Fruit fly (Drosophila melanogaster) whole organism, embryonic: ENCODE data around the gene SREBP.

Source experiments
- Bgb ChIP-seq: fragments of 200-800 bp; sonication (Bioruptor generic); IDR thresholded peaks from 2 replicates; pipeline ENCODE4 v1.3.6; 2022; ENCODE audit warnings: missing biosample characterization, missing genetic modification characterization; ENCODE audit not compliant: partially characterized antibody
- CG10431 ChIP-seq: fragments of 200-800 bp; sonication (Bioruptor generic); optimal IDR thresholded peaks from 3 replicates; lab custom pipeline; 2018; ENCODE audit warnings: missing biosample characterization, mild to moderate bottlenecking, missing genetic modification characterization
- CG10565 ChIP-seq: fragments of 200-800 bp; sonication (Bioruptor generic); optimal IDR thresholded peaks from 3 replicates; lab custom pipeline; 2016; ENCODE audit warnings: missing biosample characterization, mild to moderate bottlenecking, missing genetic modification characterization
- CG12104 ChIP-seq: fragments of 200-800 bp; sonication (Bioruptor generic); optimal IDR thresholded peaks from 3 replicates; lab custom pipeline; 2016; ENCODE audit warnings: missing biosample characterization, missing genetic modification characterization
- CG12219 ChIP-seq: fragments of 200-800 bp; sonication (Bioruptor generic); optimal IDR thresholded peaks from 3 replicates; lab custom pipeline; 2018; ENCODE audit warnings: missing biosample characterization, mild to moderate bottlenecking, missing genetic modification characterization
- CG12744 ChIP-seq: fragments of 200-800 bp; sonication (Bioruptor generic); optimal IDR thresholded peaks from 2 replicates; lab custom pipeline; 2016; ENCODE audit warnings: missing biosample characterization, missing genetic modification characterization
- CG13123 ChIP-seq: fragments of 200-800 bp; sonication (Bioruptor generic); optimal IDR thresholded peaks from 2 replicates; lab custom pipeline; 2016; ENCODE audit warnings: missing biosample characterization, missing genetic modification characterization
- CG14441 ChIP-seq: fragments of 200-800 bp; sonication (Bioruptor generic); IDR thresholded peaks from 2 replicates; pipeline ENCODE4 v1.3.6; 2022; ENCODE audit warnings: missing biosample characterization, missing genetic modification characterization
- CG17568 ChIP-seq: fragments of 200-800 bp; sonication (Bioruptor generic); optimal IDR thresholded peaks from 2 replicates; lab custom pipeline; 2018; ENCODE audit warnings: missing biosample characterization, mild to moderate bottlenecking, missing genetic modification characterization, moderate library complexity
- CG1792 ChIP-seq: fragments of 200-800 bp; sonication (Bioruptor generic); optimal IDR thresholded peaks from 2 replicates; lab custom pipeline; 2016; ENCODE audit warnings: missing biosample characterization, missing genetic modification characterization
- CG18476 ChIP-seq: fragments of 200-800 bp; sonication (Bioruptor generic); optimal IDR thresholded peaks from 2 replicates; lab custom pipeline; 2016; ENCODE audit warnings: missing biosample characterization, mild to moderate bottlenecking, missing genetic modification characterization
- CG2202 ChIP-seq: fragments of 200-800 bp; sonication (Bioruptor generic); optimal IDR thresholded peaks from 2 replicates; lab custom pipeline; 2018; ENCODE audit warnings: missing biosample characterization, mild to moderate bottlenecking, missing genetic modification characterization
- CG2712 ChIP-seq: fragments of 200-800 bp; optimal IDR thresholded peaks from 3 replicates; lab custom pipeline; 2019; ENCODE audit warnings: missing biosample characterization, mild to moderate bottlenecking, missing genetic modification characterization, moderate library complexity
- CG34376 ChIP-seq: fragments of 200-800 bp; sonication (Bioruptor generic); optimal IDR thresholded peaks from 2 replicates; lab custom pipeline; 2018; ENCODE audit warnings: missing biosample characterization, mild to moderate bottlenecking, missing genetic modification characterization
- CG4282 ChIP-seq: fragments of 200-800 bp; sonication (Bioruptor generic); optimal IDR thresholded peaks from 2 replicates; lab custom pipeline; 2016; ENCODE audit warnings: missing biosample characterization, missing genetic modification characterization
- CG4328 ChIP-seq: fragments of 200-800 bp; sonication (Bioruptor generic); optimal IDR thresholded peaks from 3 replicates; lab custom pipeline; 2017; ENCODE audit warnings: missing biosample characterization, missing genetic modification reagents, missing genetic modification characterization
- CG6689 ChIP-seq: fragments of 200-800 bp; sonication (Bioruptor generic); IDR thresholded peaks from 2 replicates; pipeline ENCODE4 v1.3.6; 2022; ENCODE audit warnings: missing biosample characterization, missing genetic modification characterization
- CG8765 ChIP-seq: fragments of 200-800 bp; sonication (Bioruptor generic); IDR thresholded peaks from 2 replicates; pipeline ENCODE4 v1.3.6; 2022; ENCODE audit warnings: missing biosample characterization, missing genetic modification characterization
- CG9932 ChIP-seq: fragments of 200-800 bp; sonication (Bioruptor generic); IDR thresholded peaks from 2 replicates; pipeline ENCODE4 v1.3.6; 2022; ENCODE audit warnings: missing biosample characterization, missing genetic modification characterization
- Chrac-16 ChIP-seq: fragments of 200-800 bp; sonication (Bioruptor generic); optimal IDR thresholded peaks from 3 replicates; lab custom pipeline; 2016; ENCODE audit warnings: missing biosample characterization, missing genetic modification characterization
- CrebB ChIP-seq: fragments of 200-800 bp; sonication (Bioruptor generic); optimal IDR thresholded peaks from 3 replicates; lab custom pipeline; 2018; ENCODE audit warnings: missing biosample characterization, mild to moderate bottlenecking, missing genetic modification characterization
- Ets97D ChIP-seq: fragments of 200-800 bp; sonication (Bioruptor generic); optimal IDR thresholded peaks from 3 replicates; lab custom pipeline; 2016; ENCODE audit warnings: missing biosample characterization, missing genetic modification characterization
- Gsc ChIP-seq: fragments of 200-800 bp; sonication (Bioruptor generic); IDR thresholded peaks from 2 replicates; pipeline ENCODE4 v1.3.6; 2022; ENCODE audit warnings: missing biosample characterization, missing genetic modification characterization
- Gug ChIP-seq: fragments of 200-800 bp; sonication (Bioruptor generic); IDR thresholded peaks from 4 replicates; pipeline ENCODE4 v1.3.6; 2022; ENCODE audit warnings: missing biosample characterization, missing genetic modification characterization
- Hmx ChIP-seq: fragments of 200-800 bp; sonication (Bioruptor generic); optimal IDR thresholded peaks from 2 replicates; lab custom pipeline; 2016; ENCODE audit warnings: missing biosample characterization, missing genetic modification characterization
- Hr51 ChIP-seq, 2 experiments: fragments of 200-800 bp; sonication (Bioruptor generic); optimal IDR thresholded peaks; 2 replicates in 1 of 2; 3 replicates in 1 of 2; lab custom pipeline; 2016 to 2018; ENCODE audit warnings: missing biosample characterization in 2 of 2, missing genetic modification characterization in 2 of 2, mild to moderate bottlenecking in 1 of 2, moderate library complexity in 1 of 2
- Lim3 ChIP-seq: fragments of 200-800 bp; sonication (Bioruptor generic); IDR thresholded peaks from 2 replicates; pipeline ENCODE4 v1.3.6; 2022; ENCODE audit warnings: missing biosample characterization, missing genetic modification characterization
- Meics ChIP-seq: fragments of 200-800 bp; sonication (Bioruptor generic); optimal IDR thresholded peaks from 2 replicates; lab custom pipeline; 2017; ENCODE audit warnings: missing biosample characterization, mild to moderate bottlenecking, missing genetic modification characterization
- NK7.1 ChIP-seq: fragments of 200-800 bp; sonication (Bioruptor generic); optimal IDR thresholded peaks from 3 replicates; lab custom pipeline; 2016; ENCODE audit warnings: missing biosample characterization, missing genetic modification characterization
- Oaz ChIP-seq: fragments of 200-800 bp; sonication (Bioruptor generic); IDR thresholded peaks from 2 replicates; pipeline ENCODE4 v1.3.6; 2022; ENCODE audit warnings: missing biosample characterization, missing genetic modification characterization
- Poxn ChIP-seq: fragments of 200-800 bp; sonication (Bioruptor generic); IDR thresholded peaks from 2 replicates; pipeline ENCODE4 v1.3.6; 2022; ENCODE audit warnings: missing biosample characterization, missing genetic modification characterization
- Rx ChIP-seq: fragments of 200-800 bp; sonication (Bioruptor generic); IDR thresholded peaks from 2 replicates; pipeline ENCODE4 v1.3.6; 2022; ENCODE audit warnings: missing biosample characterization, missing genetic modification characterization
- Sry-δ ChIP-seq: fragments of 200-800 bp; sonication (Bioruptor generic); optimal IDR thresholded peaks from 2 replicates; lab custom pipeline; 2016; ENCODE audit warnings: missing biosample characterization, missing genetic modification characterization
- Tbp ChIP-seq: fragments of >200 bp; optimal IDR thresholded peaks from 2 replicates; lab custom pipeline; 2018; ENCODE audit warnings: missing biosample characterization, missing genetic modification characterization
- Usf ChIP-seq: fragments of 200-800 bp; sonication (Bioruptor generic); optimal IDR thresholded peaks from 2 replicates; lab custom pipeline; 2017; ENCODE audit warnings: missing genotype, missing biosample characterization, missing genetic modification characterization
- bab2 ChIP-seq: fragments of 200-800 bp; sonication (Bioruptor generic); optimal IDR thresholded peaks from 2 replicates; lab custom pipeline; 2016; ENCODE audit warnings: missing biosample characterization, missing genetic modification characterization
- bowl ChIP-seq: fragments of 200-800 bp; sonication (Bioruptor generic); IDR thresholded peaks from 2 replicates; pipeline ENCODE4 v1.3.6; 2022; ENCODE audit warnings: missing biosample characterization, missing genetic modification characterization
- br ChIP-seq: fragments of >200 bp; optimal IDR thresholded peaks from 2 replicates; lab custom pipeline; 2017
- chm ChIP-seq: fragments of 200-800 bp; sonication (Bioruptor generic); IDR thresholded peaks from 2 replicates; pipeline ENCODE4 v1.3.6; 2022; ENCODE audit warnings: missing biosample characterization, missing genetic modification characterization
- dan ChIP-seq: fragments of 200-800 bp; sonication (Bioruptor generic); IDR thresholded peaks from 2 replicates; pipeline ENCODE4 v1.3.6; 2022; ENCODE audit warnings: missing biosample characterization, missing genetic modification characterization
- dimm ChIP-seq: fragments of 200-800 bp; sonication (Bioruptor generic); IDR thresholded peaks from 2 replicates; pipeline ENCODE4 v1.3.6; 2022; ENCODE audit warnings: missing biosample characterization, missing genetic modification characterization
- kah ChIP-seq: fragments of 200-800 bp; sonication (Bioruptor generic); optimal IDR thresholded peaks from 2 replicates; lab custom pipeline; 2018; ENCODE audit warnings: missing biosample characterization, mild to moderate bottlenecking, missing genetic modification characterization
- lbe ChIP-seq: fragments of 200-800 bp; sonication (Bioruptor generic); optimal IDR thresholded peaks from 2 replicates; lab custom pipeline; 2016; ENCODE audit warnings: missing biosample characterization, mild to moderate bottlenecking, missing genetic modification characterization
- ro ChIP-seq: fragments of 200-800 bp; sonication (Bioruptor generic); IDR thresholded peaks from 2 replicates; pipeline ENCODE4 v1.3.6; 2022; ENCODE audit warnings: missing biosample characterization, missing genetic modification characterization
- sisA ChIP-seq: fragments of 200-800 bp; sonication (Bioruptor generic); IDR thresholded peaks from 2 replicates; pipeline ENCODE4 v1.3.6; 2022; ENCODE audit warnings: missing biosample characterization, missing genetic modification characterization
- so ChIP-seq: fragments of 200-800 bp; sonication (Bioruptor generic); IDR thresholded peaks from 3 replicates; pipeline ENCODE4 v1.3.6; 2022; ENCODE audit warnings: missing biosample characterization, missing genetic modification characterization
- stc ChIP-seq: fragments of 200-800 bp; sonication (Bioruptor generic); IDR thresholded peaks from 2 replicates; pipeline ENCODE4 v1.3.6; 2022; ENCODE audit warnings: missing biosample characterization, missing genetic modification characterization
- stwl ChIP-seq: fragments of 200-800 bp; sonication (Bioruptor generic); optimal IDR thresholded peaks from 3 replicates; lab custom pipeline; 2018; ENCODE audit warnings: missing biosample characterization, mild to moderate bottlenecking, missing genetic modification characterization, moderate library complexity
- toy ChIP-seq: fragments of 200-800 bp; sonication (Bioruptor generic); IDR thresholded peaks from 2 replicates; pipeline ENCODE4 v1.3.6; 2022; ENCODE audit warnings: missing biosample characterization, missing genetic modification characterization
- vfl ChIP-seq: fragments of 200-800 bp; sonication (Bioruptor generic); optimal IDR thresholded peaks from 2 replicates; lab custom pipeline; 2016; ENCODE audit warnings: missing biosample characterization, missing genetic modification characterization
- wek ChIP-seq: fragments of 200-800 bp; sonication (Bioruptor generic); optimal IDR thresholded peaks from 3 replicates; lab custom pipeline; 2018; ENCODE audit warnings: missing biosample characterization, mild to moderate bottlenecking, missing genetic modification characterization, moderate library complexity

SREBP gene

DNA sequence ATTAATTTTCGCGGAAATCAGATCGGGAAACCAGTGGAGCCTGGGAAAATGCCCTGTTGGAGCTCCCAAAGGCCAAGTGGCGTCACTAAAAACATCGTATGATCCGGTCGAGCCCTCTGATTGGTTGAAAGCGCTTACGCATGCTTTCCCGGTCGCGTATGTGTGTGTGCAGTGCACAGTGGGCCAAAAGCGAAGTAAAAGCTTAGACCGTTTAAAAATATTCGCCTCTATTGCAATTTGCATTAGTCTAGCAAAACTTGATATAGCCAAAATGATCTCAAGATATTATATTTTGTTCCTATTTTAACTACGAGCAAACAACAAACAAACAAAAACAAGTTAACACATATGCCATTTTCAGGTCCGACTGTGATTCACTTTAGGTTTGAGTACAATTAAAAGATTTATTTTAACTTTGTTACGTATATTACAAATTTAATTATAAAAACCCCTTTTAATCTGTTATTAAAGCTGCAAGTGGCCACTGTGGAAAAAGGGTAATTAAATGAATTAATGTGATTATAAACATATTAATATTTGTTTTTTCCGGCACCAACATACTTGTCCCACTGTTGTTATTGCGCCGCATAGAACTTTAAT lies 568 bp downstream of the SREBP start (continued):
- TF ChIP-seq Poxn (GFP tag; lab: Robert Waterston, UW) (0 out of 2 replicates have a peak, but pooled peaks have one; percentile 3), Ets97D (GFP tag; lab: Kevin White, UChicago) (peak; percentile 44), bowl (GFP tag; lab: Robert Waterston, UW) (no peak; the same call in 1 of the 2 replicates), CG6689 (GFP tag; lab: Robert Waterston, UW) (peak; percentile 56; the same call in 1 of the 2 replicates), sisA (GFP tag; lab: Robert Waterston, UW) (peak; percentile 68), CG2202 (tag; lab: Kevin White, UChicago) (peak; percentile 53), NK7.1 (GFP tag; lab: Kevin White, UChicago) (peak; percentile 88), Gug (peak; percentile 54; the same call in 2 of the 4 replicates), CG12744 (peak; percentile 54), CG9932 (GFP tag; lab: Robert Waterston, UW) (peak; percentile 82), Oaz (GFP tag; lab: Robert Waterston, UW) (no peak; the same call in 1 of the 2 replicates), lbe (peak; percentile 88), Gsc (GFP tag; lab: Robert Waterston, UW) (no peak), CG17568 (GFP tag; lab: Kevin White, UChicago) (no peak), CG13123 (GFP tag; lab: Kevin White, UChicago) (peak; percentile 30), Sry-δ (peak; percentile 16), bab2 (GFP tag; lab: Kevin White, UChicago) (peak; percentile 70), CrebB (peak; percentile 65), CG34376 (GFP tag; lab: Kevin White, UChicago) (peak; percentile 92), vfl (GFP tag; lab: Kevin White, UChicago) (peak; percentile 64), br (no peak), Rx (GFP tag; lab: Robert Waterston, UW) (peak; percentile 7; the same call in 1 of the 2 replicates), CG10431 (peak; percentile 72), chm (peak; percentile 51; the same call in 1 of the 2 replicates), CG12104 (GFP tag; lab: Kevin White, UChicago) (peak; percentile 85), CG14441 (GFP tag; lab: Robert Waterston, UW) (peak; percentile 57), dimm (GFP tag; lab: Robert Waterston, UW) (no peak), CG4282 (GFP tag; lab: Kevin White, UChicago) (peak; percentile 68), toy (0 out of 2 replicates have a peak, but pooled peaks have one; percentile 54), CG2712 (tag; lab: Kevin White, UChicago) (peak; percentile 88), ro (GFP tag; lab: Robert Waterston, UW) (0 out of 2 replicates have a peak, but pooled peaks have one; percentile 29), CG1792 (GFP tag; lab: Kevin White, UChicago) (peak; percentile 53), CG8765 (GFP tag; lab: Robert Waterston, UW) (no peak), Meics (GFP tag; lab: Kevin White, UChicago) (peak; percentile 94), CG18476 (GFP tag; lab: Kevin White, UChicago) (peak; percentile 84), CG4328 (peak; percentile 93), Lim3 (GFP tag; lab: Robert Waterston, UW) (no peak), CG12219 (GFP tag; lab: Kevin White, UChicago) (peak; percentile 81), wek (peak; percentile 66), stc (GFP tag; lab: Robert Waterston, UW) (peak; percentile 64), Hmx (GFP tag; lab: Kevin White, UChicago) (peak; percentile 69), Hr51 (GFP tag; optimal IDR thresholded peaks at IDR 0.05; lab: Kevin White, UChicago) (peak; percentile 66 to 89), CG10565 (GFP tag; lab: Kevin White, UChicago) (peak; percentile 53), Usf (GFP tag; lab: Kevin White, UChicago) (peak; percentile 75), Tbp (GFP tag; lab: Kevin White, UChicago) (no peak), Bgb (GFP tag; lab: Robert Waterston, UW) (peak; percentile 57), stwl (tag; lab: Kevin White, UChicago) (no peak), kah (peak; percentile 69), so (peak; percentile 67), dan (GFP tag; lab: Robert Waterston, UW) (no peak), Chrac-16 (peak; percentile 76)
